Worm (Caenorhabditis elegans) whole organism, young adult: ENCODE results near the gene K10H10.10.

Source experiments
- F10E7.11 ChIP-seq: sonication (generic microtip); optimal IDR thresholded peaks from 2 replicates; lab custom pipeline; 2017; ENCODE audit warnings: mild to moderate bottlenecking, missing genetic modification characterization, moderate library complexity, missing compliant biosample characterization
- bed-1 ChIP-seq: fragments of 200-800 bp; sonication (Bioruptor generic); IDR thresholded peaks from 2 replicates; pipeline ENCODE4 v1.3.6; 2022; ENCODE audit warnings: missing genetic modification reagents, missing genetic modification characterization, missing compliant biosample characterization
- dpl-1 ChIP-seq: fragments of 150-350 bp; optimal IDR thresholded peaks from 2 replicates; lab custom pipeline; 2014; ENCODE audit warnings: missing biosample characterization, missing genetic modification reagents, missing genetic modification characterization
- gei-17 ChIP-seq: fragments of 200-800 bp; sonication (Bioruptor generic); optimal IDR thresholded peaks from 2 replicates; lab custom pipeline; 2018; ENCODE audit warnings: mild to moderate bottlenecking, missing genetic modification characterization, missing compliant biosample characterization
- hlh-26 ChIP-seq: fragments of 200-800 bp; sonication (Bioruptor generic); conservative IDR thresholded peaks from 2 replicates; pipeline ENCODE4 v1.3.6; 2022; ENCODE audit warnings: missing genetic modification reagents, missing genetic modification characterization, missing compliant biosample characterization
- madf-3 ChIP-seq: fragments of 200-800 bp; sonication (Bioruptor generic); IDR thresholded peaks from 2 replicates; pipeline ENCODE4 v1.3.6; 2022; ENCODE audit warnings: missing genetic modification reagents, missing genetic modification characterization, missing compliant biosample characterization
- snpc-4 ChIP-seq, 5 experiments: fragments of 150-350 bp in 1 of 5; sonication (generic microtip) in 4 of 5; optimal IDR thresholded peaks; 2 replicates each; lab custom pipeline; 2014 to 2018; ENCODE audit warnings: missing genetic modification characterization in 5 of 5, missing biosample characterization in 3 of 5, antibody characterized with exemption in 2 of 5, mild to moderate bottlenecking in 2 of 5, missing compliant biosample characterization in 2 of 5, missing genotype in 2 of 5, moderate library complexity in 2 of 5, missing genetic modification reagents in 1 of 5
- unc-62 ChIP-seq: fragments of 150-350 bp; optimal IDR thresholded peaks from 2 replicates; lab custom pipeline; 2014; ENCODE audit warnings: missing biosample characterization, missing genetic modification reagents, missing genetic modification characterization

- no peak for TF ChIP-seq F10E7.11 (tag; lab: Kevin White, UChicago)
- no peak for TF ChIP-seq unc-62
- TF ChIP-seq hlh-26 (GFP tag; lab: Robert Waterston, UW), result no peak
- TF ChIP-seq gei-17 (GFP tag; lab: Kevin White, UChicago), result no peak
- TF ChIP-seq dpl-1 (GFP tag; lab: Kevin White, UChicago), result peak; percentile 2
- TF ChIP-seq bed-1 (GFP tag; lab: Robert Waterston, UW), result no peak
- no peak for TF ChIP-seq madf-3
- TF ChIP-seq snpc-4 (GFP tag; optimal IDR thresholded peaks at IDR 0.05; lab: Kevin White, UChicago), result no peak
- TF ChIP-seq snpc-4 (tag; optimal IDR thresholded peaks at IDR 0.05; lab: Kevin White, UChicago), result peak in 3 of 4 experiments; percentile 27 to 44 (median 40)
These were observed 20.8 kb downstream of the K10H10.10 start, which contains the start of the genes F57C2.5 and spat-1 for ce11 chrII:14528233-14528802.
